Fruit fly (Drosophila melanogaster): Measurements from ENCODE around the gene Srp72.

Srp72 gene

dm6 chr3R:20594194-20595144 is 6.0 kb downstream of the Srp72 start (continued):
- TF ChIP-seq Hmx (GFP tag; optimal IDR thresholded peaks at IDR 0.05) (no peak), CG3281 (GFP tag; optimal IDR thresholded peaks at IDR 0.05) (peak; percentile 79), trem (tag; optimal IDR thresholded peaks at IDR 0.05) (peak; percentile 90), jigr1 (GFP tag; IDR thresholded peaks at IDR 0.05) (peak; percentile 59; the same call in 1 of the 3 replicates), Eip74EF (GFP tag; optimal IDR thresholded peaks at IDR 0.05) (peak in 1 of 2 experiments; percentile 94), Awh (GFP tag; IDR thresholded peaks at IDR 0.05) (peak; percentile 72), stwl (tag; optimal IDR thresholded peaks at IDR 0.05) (peak; percentile 37), bigmax (GFP tag; optimal IDR thresholded peaks at IDR 0.05) (no peak), aop (GFP tag; IDR thresholded peaks at IDR 0.05) (no peak), hb (GFP tag; IDR thresholded peaks at IDR 0.05; ENCODE audit: partially characterized antibody) (no peak), CG18262 (tag; optimal IDR thresholded peaks at IDR 0.05) (peak; percentile 98), croc (GFP tag; conservative IDR thresholded peaks at IDR 0.05) (peak; percentile 92), lab (GFP tag; optimal IDR thresholded peaks at IDR 0.05) (peak; percentile 87), CG13123 (GFP tag; optimal IDR thresholded peaks at IDR 0.05) (peak; percentile 55), Dref (GFP tag; IDR thresholded peaks at IDR 0.05) (no peak), mam (GFP tag; optimal IDR thresholded peaks at IDR 0.05) (no peak), PHDP (tag; optimal IDR thresholded peaks at IDR 0.05) (peak; percentile 93), schlank (tag; optimal IDR thresholded peaks at IDR 0.05) (peak; percentile 20), seq (GFP tag; IDR thresholded peaks at IDR 0.05) (0 out of 2 replicates have a peak, but pooled peaks have one; percentile 48), CG5245 (GFP tag; optimal IDR thresholded peaks at IDR 0.05) (peak; percentile 72), pb (GFP tag; optimal IDR thresholded peaks at IDR 0.05) (no peak), CG7556 (GFP tag; optimal IDR thresholded peaks at IDR 0.05) (peak; percentile 95), CG9876 (GFP tag; optimal IDR thresholded peaks at IDR 0.05) (no peak), CG10274 (GFP tag; optimal IDR thresholded peaks at IDR 0.05) (peak; percentile 35), CG5953 (GFP tag; IDR thresholded peaks at IDR 0.05) (0 out of 2 replicates have a peak, but pooled peaks have one; percentile 16), CkIIα-i1 (GFP tag; IDR thresholded peaks at IDR 0.05) (no peak), CG11560 (tag; IDR thresholded peaks at IDR 0.05) (no peak), CG31224 (GFP tag; IDR thresholded peaks at IDR 0.05) (peak; percentile 38; the same call in 1 of the 2 replicates), Fer1 (GFP tag; optimal IDR thresholded peaks at IDR 0.05) (peak; percentile 85), bsh (GFP tag; optimal IDR thresholded peaks at IDR 0.05) (peak; percentile 79 to 95), tll (GFP tag; optimal IDR thresholded peaks at IDR 0.05) (peak in 1 of 2 experiments; percentile 81), CG12659 (GFP tag; optimal IDR thresholded peaks at IDR 0.05) (peak; percentile 81), Elba2 (GFP tag; optimal IDR thresholded peaks at IDR 0.05) (peak; percentile 23), Adf1 (GFP tag; IDR thresholded peaks at IDR 0.05) (no peak; the same call in 1 of the 2 replicates), dm (GFP tag; optimal IDR thresholded peaks at IDR 0.05) (no peak), sc (optimal IDR thresholded peaks at IDR 0.05) (no peak), sc (GFP tag; optimal IDR thresholded peaks at IDR 0.05) (peak; percentile 87), HLHmδ (GFP tag; optimal IDR thresholded peaks at IDR 0.05) (peak; percentile 78), CG17829 (tag; optimal IDR thresholded peaks at IDR 0.05) (peak; percentile 97), CG17612 (GFP tag; IDR thresholded peaks at IDR 0.05) (peak; percentile 27; the same call in 1 of the 2 replicates), gce (GFP tag; IDR thresholded peaks at IDR 0.05) (peak; percentile 74), bbx (GFP tag; IDR thresholded peaks at IDR 0.05; ENCODE audit: partially characterized antibody) (no peak), CG34224 (GFP tag; IDR thresholded peaks at IDR 0.05; ENCODE audit: partially characterized antibody) (no peak), CG11093 (GFP tag; IDR thresholded peaks at IDR 0.05) (peak; percentile 69; the same call in 2 of the 3 replicates), CG13424 (tag; optimal IDR thresholded peaks at IDR 0.05) (peak; percentile 93), MBD-R2 (GFP tag; IDR thresholded peaks at IDR 0.05) (no peak; the same call in 1 of the 2 replicates), CG9437 (GFP tag; optimal IDR thresholded peaks at IDR 0.05) (peak; percentile 85)
